Fruit fly (Drosophila melanogaster) whole organism, prepupa: ENCODE results near the gene CG31636.

Experiments used
- CG11294 ChIP-seq: fragments of 200-800 bp; sonication (Bioruptor generic); IDR thresholded peaks from 2 replicates; pipeline ENCODE4 v1.3.6; 2022; ENCODE audit warnings: missing biosample characterization, missing genetic modification characterization
- CG31627 ChIP-seq: fragments of 200-800 bp; sonication (Bioruptor generic); optimal IDR thresholded peaks from 3 replicates; lab custom pipeline; 2016; ENCODE audit warnings: missing biosample characterization, missing genetic modification characterization
- CG6854 ChIP-seq: fragments of 200-800 bp; sonication (Bioruptor generic); optimal IDR thresholded peaks from 2 replicates; lab custom pipeline; 2017; ENCODE audit warnings: missing biosample characterization, mild to moderate bottlenecking, missing genetic modification characterization
- Eip75B ChIP-seq: fragments of 200-800 bp; sonication (Bioruptor generic); optimal IDR thresholded peaks from 3 replicates; lab custom pipeline; 2016; ENCODE audit warnings: missing biosample characterization, missing genetic modification characterization
- Ets21C ChIP-seq: fragments of 200-800 bp; sonication (Bioruptor generic); optimal IDR thresholded peaks from 3 replicates; lab custom pipeline; 2016; ENCODE audit warnings: missing biosample characterization, missing genetic modification characterization
- OdsH ChIP-seq: fragments of 200-800 bp; sonication (Bioruptor generic); optimal IDR thresholded peaks from 3 replicates; lab custom pipeline; 2016; ENCODE audit warnings: missing biosample characterization, missing genetic modification characterization
- cyc ChIP-seq: fragments of 200-800 bp; sonication (Bioruptor generic); optimal IDR thresholded peaks from 3 replicates; lab custom pipeline; 2016; ENCODE audit warnings: missing biosample characterization, missing genetic modification characterization
- dac ChIP-seq: fragments of 200-800 bp; sonication (Bioruptor generic); optimal IDR thresholded peaks from 2 replicates; lab custom pipeline; 2017; ENCODE audit warnings: missing biosample characterization, mild to moderate bottlenecking, missing genetic modification characterization
- fd59A ChIP-seq: fragments of 200-800 bp; sonication (Bioruptor generic); optimal IDR thresholded peaks from 2 replicates; lab custom pipeline; 2017; ENCODE audit warnings: missing biosample characterization, mild to moderate bottlenecking, missing genetic modification characterization, missing genetic modification reagents
- svp ChIP-seq: fragments of 200-800 bp; sonication (Bioruptor generic); peaks from one replicate; lab custom pipeline; 2016; ENCODE audit warnings: missing biosample characterization, missing genetic modification characterization
- vri ChIP-seq: fragments of 200-800 bp; sonication (Bioruptor generic); optimal IDR thresholded peaks from 3 replicates; lab custom pipeline; 2016; ENCODE audit warnings: missing biosample characterization, mild to moderate bottlenecking, missing genetic modification characterization

DNA sequence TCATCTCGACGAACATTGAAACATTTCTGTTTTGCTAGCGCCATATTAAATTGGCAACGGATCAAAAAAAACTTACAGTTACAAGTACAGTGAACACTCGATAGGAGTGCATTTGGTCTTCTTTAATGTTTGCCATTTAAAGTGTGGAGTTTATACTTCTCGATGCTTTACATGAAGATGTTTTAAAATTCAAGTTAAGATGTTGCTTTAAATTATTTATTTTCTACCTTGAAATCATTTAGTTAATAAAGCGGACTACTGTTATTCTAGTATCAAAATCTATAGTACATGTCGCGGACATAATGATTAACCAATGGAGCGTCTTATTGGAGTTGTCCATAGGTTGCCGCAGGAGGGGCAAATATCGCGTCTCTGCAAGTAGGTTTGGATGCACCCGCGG is 18.6 kb upstream of the CG31636 start, which contains the start of gene cort:
- TF ChIP-seq cyc (no peak), Eip75B (GFP tag; lab: Kevin White, UChicago) (no peak), Ets21C (GFP tag; lab: Kevin White, UChicago) (no peak), svp (no peak), CG6854 (no peak), vri (GFP tag; lab: Kevin White, UChicago) (no peak), dac (GFP tag; lab: Kevin White, UChicago) (no peak), OdsH (GFP tag; lab: Kevin White, UChicago) (no peak), CG11294 (GFP tag; lab: Robert Waterston, UW) (no peak), fd59A (GFP tag; lab: Kevin White, UChicago) (no peak), CG31627 (GFP tag; lab: Kevin White, UChicago) (no peak)
